Worm (Caenorhabditis elegans): ENCODE data around the gene sri-9.

DNA sequence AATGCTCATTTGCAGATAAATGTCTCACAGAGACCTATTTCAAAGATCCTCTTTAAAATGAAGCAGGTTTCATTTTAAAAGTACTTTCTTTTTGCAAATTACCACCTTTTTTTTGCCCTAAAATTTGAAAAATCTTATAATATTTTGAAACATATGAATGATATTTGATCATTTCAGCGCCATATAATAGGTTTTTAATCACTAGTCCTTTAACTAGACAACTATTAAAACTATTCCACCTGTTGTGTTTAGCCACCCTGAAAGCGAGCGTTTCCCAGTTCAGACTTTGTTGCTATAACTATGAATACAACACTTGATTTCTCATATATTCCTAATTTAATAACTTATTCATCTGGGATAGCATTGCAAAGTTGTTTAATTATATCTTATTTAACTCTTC, 9.5 kb upstream of the sri-9 start, which contains the start of gene srz-95:
- TF ChIP-seq unc-62 (GFP tag; optimal IDR thresholded peaks at IDR 0.05) (no peak), ZK546.5 (tag; optimal IDR thresholded peaks at IDR 0.05) (no peak), elt-3 (tag; optimal IDR thresholded peaks at IDR 0.05) (no peak), aly-2 (tag; optimal IDR thresholded peaks at IDR 0.05) (no peak), hmg-11 (tag; optimal IDR thresholded peaks at IDR 0.05) (no peak), jun-1 (tag; optimal IDR thresholded peaks at IDR 0.05) (no peak)

Measured in whole organism, L3 larva.